Fruit fly (Drosophila melanogaster) whole organism, embryonic: ENCODE data around the gene ZnT86D.
A peak's percentile ranks its signal among the peaks of the same experiment; 100 is the strongest.

ENCODE experiments used
- Bgb ChIP-seq: fragments of 200-800 bp; sonication (Bioruptor generic); IDR thresholded peaks from 2 replicates; pipeline ENCODE4 v1.3.6; 2022; ENCODE audit warnings: missing biosample characterization, missing genetic modification characterization; ENCODE audit not compliant: partially characterized antibody
- Blimp-1 ChIP-seq: fragments of 200-800 bp; sonication (Bioruptor generic); optimal IDR thresholded peaks from 3 replicates; lab custom pipeline; 2018; ENCODE audit warnings: missing biosample characterization, missing genetic modification characterization, mild to moderate bottlenecking, moderate library complexity, missing genetic modification reagents
- CG11247 ChIP-seq: fragments of 200-800 bp; sonication (Bioruptor generic); IDR thresholded peaks from 2 replicates; pipeline ENCODE4 v1.3.6; 2022; ENCODE audit warnings: missing biosample characterization, missing genetic modification characterization
- CG11696 ChIP-seq: fragments of 200-800 bp; sonication (Bioruptor generic); IDR thresholded peaks from 2 replicates; pipeline ENCODE4 v1.3.6; 2022; ENCODE audit warnings: missing biosample characterization, missing genetic modification characterization
- CG11723 ChIP-seq: fragments of 200-800 bp; sonication (Bioruptor generic); optimal IDR thresholded peaks from 2 replicates; lab custom pipeline; 2017; ENCODE audit warnings: missing biosample characterization, mild to moderate bottlenecking, missing genetic modification characterization
- CG12391 ChIP-seq: fragments of 200-800 bp; sonication (Bioruptor generic); optimal IDR thresholded peaks from 3 replicates; lab custom pipeline; 2018; ENCODE audit warnings: missing biosample characterization, mild to moderate bottlenecking, missing genetic modification characterization, moderate library complexity
- CG13123 ChIP-seq: fragments of 200-800 bp; sonication (Bioruptor generic); optimal IDR thresholded peaks from 2 replicates; lab custom pipeline; 2016; ENCODE audit warnings: missing biosample characterization, missing genetic modification characterization
- CG14860 ChIP-seq: fragments of 200-800 bp; sonication (Bioruptor generic); IDR thresholded peaks from 3 replicates; pipeline ENCODE4 v1.3.6; 2022; ENCODE audit warnings: missing biosample characterization, missing genetic modification characterization; ENCODE audit not compliant: partially characterized antibody
- CG2199 ChIP-seq: fragments of 200-800 bp; sonication (Bioruptor generic); IDR thresholded peaks from 3 replicates; pipeline ENCODE4 v1.3.6; 2022; ENCODE audit warnings: missing biosample characterization, missing genetic modification characterization
- CG30403 ChIP-seq: fragments of 200-800 bp; sonication (Bioruptor generic); optimal IDR thresholded peaks from 3 replicates; lab custom pipeline; 2016; ENCODE audit warnings: missing biosample characterization, missing genetic modification characterization
- CG3065 ChIP-seq: fragments of 200-800 bp; sonication (Bioruptor generic); optimal IDR thresholded peaks from 2 replicates; lab custom pipeline; 2016; ENCODE audit warnings: missing biosample characterization, missing genetic modification characterization
- CG31441 ChIP-seq: fragments of 200-800 bp; sonication (Bioruptor generic); IDR thresholded peaks from 2 replicates; pipeline ENCODE4 v1.3.6; 2022; ENCODE audit warnings: missing biosample characterization, missing genetic modification characterization
- CG32532 ChIP-seq: fragments of 200-800 bp; sonication (Bioruptor generic); IDR thresholded peaks from 2 replicates; pipeline ENCODE4 v1.3.6; 2022; ENCODE audit warnings: missing biosample characterization, missing genetic modification characterization
- CG4424 ChIP-seq: fragments of 200-800 bp; sonication (Bioruptor generic); optimal IDR thresholded peaks from 3 replicates; lab custom pipeline; 2016; ENCODE audit warnings: missing biosample characterization, missing genetic modification characterization
- CG5180 ChIP-seq: fragments of 200-800 bp; sonication (Bioruptor generic); optimal IDR thresholded peaks from 3 replicates; lab custom pipeline; 2017; ENCODE audit warnings: missing biosample characterization, missing genetic modification characterization, mild to moderate bottlenecking, moderate library complexity, missing genetic modification reagents
- CG5245 ChIP-seq: fragments of 200-800 bp; sonication (Bioruptor generic); optimal IDR thresholded peaks from 3 replicates; lab custom pipeline; 2016; ENCODE audit warnings: missing biosample characterization, missing genetic modification characterization
- CG6175 ChIP-seq: fragments of 200-800 bp; sonication (Bioruptor generic); IDR thresholded peaks from 3 replicates; pipeline ENCODE4 v1.3.6; 2022; ENCODE audit warnings: missing biosample characterization, missing genetic modification characterization
- CG6791 ChIP-seq: fragments of 200-800 bp; sonication (Bioruptor generic); IDR thresholded peaks from 3 replicates; pipeline ENCODE4 v1.3.6; 2022; ENCODE audit warnings: missing biosample characterization, missing genetic modification characterization; ENCODE audit not compliant: partially characterized antibody
- CG8388 ChIP-seq: fragments of 200-800 bp; sonication (Bioruptor generic); optimal IDR thresholded peaks from 2 replicates; lab custom pipeline; 2019; ENCODE audit warnings: missing biosample characterization, mild to moderate bottlenecking, missing genetic modification characterization, moderate library complexity
- CG9609 ChIP-seq: fragments of 200-800 bp; sonication (Bioruptor generic); optimal IDR thresholded peaks from 3 replicates; lab custom pipeline; 2016; ENCODE audit warnings: missing biosample characterization, missing genetic modification characterization
- CG9876 ChIP-seq: fragments of 200-800 bp; sonication (Bioruptor generic); optimal IDR thresholded peaks from 2 replicates; lab custom pipeline; 2016; ENCODE audit warnings: missing biosample characterization, missing genetic modification characterization
- CoRest ChIP-seq: fragments of 200-800 bp; sonication (Bioruptor generic); optimal IDR thresholded peaks from 3 replicates; lab custom pipeline; 2018; ENCODE audit warnings: missing biosample characterization, mild to moderate bottlenecking, missing genetic modification characterization, moderate library complexity
- Dbx ChIP-seq: fragments of 200-800 bp; sonication (Bioruptor generic); IDR thresholded peaks from 3 replicates; pipeline ENCODE4 v1.3.6; 2022; ENCODE audit warnings: missing biosample characterization, missing genetic modification characterization
- Dref ChIP-seq: fragments of 200-800 bp; sonication (Bioruptor generic); IDR thresholded peaks from 2 replicates; pipeline ENCODE4 v1.3.6; 2022; ENCODE audit warnings: missing biosample characterization, missing genetic modification characterization
- HLH54F ChIP-seq: fragments of 200-800 bp; sonication (Bioruptor generic); optimal IDR thresholded peaks from 3 replicates; lab custom pipeline; 2016; ENCODE audit warnings: missing biosample characterization, missing genetic modification characterization
- MESR4 ChIP-seq: fragments of 200-800 bp; sonication (Bioruptor generic); optimal IDR thresholded peaks from 2 replicates; lab custom pipeline; 2018; ENCODE audit warnings: missing biosample characterization, mild to moderate bottlenecking, missing genetic modification characterization, moderate library complexity
- Med ChIP-seq: fragments of 200-800 bp; sonication (Bioruptor generic); peaks from one replicate; lab custom pipeline; 2016; ENCODE audit warnings: missing biosample characterization, missing genetic modification characterization, mild to moderate bottlenecking, inconsistent platforms, moderate library complexity
- Meics ChIP-seq: fragments of 200-800 bp; sonication (Bioruptor generic); optimal IDR thresholded peaks from 2 replicates; lab custom pipeline; 2017; ENCODE audit warnings: missing biosample characterization, mild to moderate bottlenecking, missing genetic modification characterization
- NC2α ChIP-seq: fragments of 200-800 bp; sonication (Bioruptor generic); optimal IDR thresholded peaks from 2 replicates; lab custom pipeline; 2016; ENCODE audit warnings: missing biosample characterization, missing genetic modification characterization
- NK7.1 ChIP-seq: fragments of 200-800 bp; sonication (Bioruptor generic); optimal IDR thresholded peaks from 3 replicates; lab custom pipeline; 2016; ENCODE audit warnings: missing biosample characterization, missing genetic modification characterization
- Rfx ChIP-seq: fragments of 200-800 bp; sonication (Bioruptor generic); IDR thresholded peaks from 2 replicates; pipeline ENCODE4 v1.3.6; 2022; ENCODE audit warnings: missing biosample characterization, missing genetic modification characterization
- Sin3A ChIP-seq: fragments of >200 bp; optimal IDR thresholded peaks from 2 replicates; lab custom pipeline; 2018
- TFAM ChIP-seq: fragments of 200-800 bp; sonication (Bioruptor generic); optimal IDR thresholded peaks from 2 replicates; lab custom pipeline; 2017; ENCODE audit warnings: missing biosample characterization, missing genetic modification characterization, inconsistent platforms
- al ChIP-seq: fragments of 200-800 bp; sonication (Bioruptor generic); IDR thresholded peaks from 2 replicates; pipeline ENCODE4 v1.3.6; 2022; ENCODE audit warnings: missing biosample characterization, missing genetic modification characterization
- caup ChIP-seq: fragments of 200-800 bp; sonication (Bioruptor generic); optimal IDR thresholded peaks from 3 replicates; lab custom pipeline; 2017; ENCODE audit warnings: missing biosample characterization, mild to moderate bottlenecking, missing genetic modification characterization, moderate library complexity; ENCODE audit not compliant: severe bottlenecking
- chinmo ChIP-seq: fragments of 200-800 bp; sonication (Bioruptor generic); IDR thresholded peaks from 4 replicates; pipeline ENCODE4 v1.3.6; 2022; ENCODE audit warnings: missing biosample characterization, missing genetic modification characterization; ENCODE audit not compliant: partially characterized antibody
- emc ChIP-seq: fragments of 200-800 bp; sonication (Bioruptor generic); optimal IDR thresholded peaks from 2 replicates; lab custom pipeline; 2016; ENCODE audit warnings: missing biosample characterization, missing genetic modification characterization
- esg ChIP-seq: fragments of 200-800 bp; sonication (Bioruptor generic); conservative IDR thresholded peaks from 2 replicates; pipeline ENCODE4 v1.3.6; 2022; ENCODE audit warnings: missing biosample characterization, missing genetic modification characterization
- fd96Cb ChIP-seq: fragments of 200-800 bp; sonication (Bioruptor generic); optimal IDR thresholded peaks from 2 replicates; lab custom pipeline; 2018; ENCODE audit warnings: missing biosample characterization, mild to moderate bottlenecking, missing genetic modification characterization, moderate library complexity
- gsb-n ChIP-seq: fragments of 200-800 bp; sonication (Bioruptor generic); optimal IDR thresholded peaks from 3 replicates; lab custom pipeline; 2018; ENCODE audit warnings: missing biosample characterization, mild to moderate bottlenecking, missing genetic modification characterization
- hkb ChIP-seq, 2 experiments: fragments of 200-800 bp in 1 of 2; fragments of >200 bp in 1 of 2; sonication (Bioruptor generic) in 1 of 2; IDR thresholded peaks in 1 of 2; optimal IDR thresholded peaks in 1 of 2; 2 replicates each; pipeline versions ENCODE4 v1.3.6 to Lab custom; 2017 to 2022; ENCODE audit warnings: missing biosample characterization in 1 of 2, missing genetic modification characterization in 1 of 2
- hth ChIP-seq: fragments of >200 bp; optimal IDR thresholded peaks from 2 replicates; lab custom pipeline; 2017; ENCODE audit warnings: inconsistent platforms
- mam ChIP-seq: fragments of 200-800 bp; sonication (Bioruptor generic); optimal IDR thresholded peaks from 3 replicates; lab custom pipeline; 2016; ENCODE audit warnings: missing biosample characterization, missing genetic modification characterization
- nau ChIP-seq: fragments of 200-800 bp; sonication (Bioruptor generic); optimal IDR thresholded peaks from 3 replicates; lab custom pipeline; 2017; ENCODE audit warnings: missing biosample characterization, mild to moderate bottlenecking, missing genetic modification characterization, missing genetic modification reagents
- pnt ChIP-seq: fragments of 200-800 bp; sonication (Bioruptor generic); optimal IDR thresholded peaks from 3 replicates; lab custom pipeline; 2016; ENCODE audit warnings: missing biosample characterization, missing genetic modification characterization
- prd ChIP-seq, 3 experiments: fragments of >200 bp in 2 of 3; fragments of 200-800 bp in 1 of 3; sonication (Bioruptor generic) in 1 of 3; optimal IDR thresholded peaks in 2 of 3; IDR thresholded peaks in 1 of 3; 2 replicates in 2 of 3; 3 replicates in 1 of 3; pipeline versions ENCODE4 v1.3.6 to Lab custom; 2017 to 2022; ENCODE audit warnings: missing biosample characterization in 1 of 3, missing genetic modification characterization in 1 of 3
- stwl ChIP-seq: fragments of 200-800 bp; sonication (Bioruptor generic); optimal IDR thresholded peaks from 3 replicates; lab custom pipeline; 2018; ENCODE audit warnings: missing biosample characterization, mild to moderate bottlenecking, missing genetic modification characterization, moderate library complexity
- vnd ChIP-seq: fragments of 200-800 bp; sonication (Bioruptor generic); IDR thresholded peaks from 3 replicates; pipeline ENCODE4 v1.3.6; 2022; ENCODE audit warnings: missing biosample characterization, missing genetic modification characterization; ENCODE audit not compliant: partially characterized antibody
- zf30C ChIP-seq: fragments of 200-800 bp; sonication (Bioruptor generic); optimal IDR thresholded peaks from 3 replicates; lab custom pipeline; 2018; ENCODE audit warnings: missing biosample characterization, mild to moderate bottlenecking, missing genetic modification characterization

ZnT86D gene

DNA sequence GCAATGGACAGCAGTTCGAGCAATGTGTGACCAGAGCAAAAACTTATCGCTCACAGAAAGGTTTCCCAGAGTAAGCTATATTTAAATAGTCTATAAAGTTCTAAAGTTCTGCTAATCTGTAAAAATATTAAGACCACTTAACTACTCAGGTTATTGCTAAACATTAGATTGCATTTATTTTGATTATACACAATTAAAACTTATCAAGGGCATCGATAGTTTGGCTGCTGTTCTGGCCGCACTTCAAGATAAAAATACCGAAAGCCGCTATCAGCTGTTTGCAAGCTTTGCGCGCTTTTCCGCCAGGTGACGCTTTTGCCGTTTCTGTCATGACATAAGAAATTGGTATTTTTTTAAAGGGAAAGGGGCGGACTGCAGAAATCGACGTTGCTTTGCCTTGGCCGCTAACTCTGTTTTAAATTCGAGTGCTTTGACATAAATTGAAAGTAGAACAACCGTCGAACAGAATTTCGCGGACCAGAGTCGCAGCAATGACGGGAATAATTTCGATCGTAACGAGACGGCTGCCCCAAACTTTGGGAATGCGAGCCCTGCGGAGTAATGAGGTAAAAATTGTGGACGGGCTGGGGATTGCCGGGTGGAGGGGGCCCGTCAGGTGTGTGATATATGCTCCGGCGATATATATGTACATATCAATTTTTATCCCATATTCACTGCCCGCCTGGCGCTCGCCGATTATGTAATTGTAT lies 29.8 kb upstream of the ZnT86D start, which contains the start of the genes CG17734 and CG5214 (continued):
- TF ChIP-seq HLH54F (GFP tag; lab: Kevin White, UChicago) (peak; percentile 51), zf30C (GFP tag; lab: Kevin White, UChicago) (no peak), al (GFP tag; lab: Robert Waterston, UW) (no peak), Meics (GFP tag; lab: Kevin White, UChicago) (no peak), emc (GFP tag; lab: Kevin White, UChicago) (no peak), vnd (peak; percentile 79; the same call in 2 of the 3 replicates), fd96Cb (tag; lab: Kevin White, UChicago) (no peak), CG13123 (GFP tag; lab: Kevin White, UChicago) (peak; percentile 13), esg (GFP tag; lab: Robert Waterston, UW) (no peak), gsb-n (no peak), Blimp-1 (GFP tag; lab: Kevin White, UChicago) (no peak), CG4424 (GFP tag; lab: Kevin White, UChicago) (peak; percentile 27), CG9609 (GFP tag; lab: Kevin White, UChicago) (peak; percentile 39), CG6175 (GFP tag; lab: Robert Waterston, UW) (no peak), hth (lab: Kevin White, UChicago) (no peak), CG5180 (GFP tag; lab: Kevin White, UChicago) (no peak), CG11696 (GFP tag; lab: Robert Waterston, UW) (no peak), Sin3A (peak; percentile 85), CG3065 (GFP tag; lab: Kevin White, UChicago) (no peak), mam (GFP tag; lab: Kevin White, UChicago) (peak; percentile 6), Dref (GFP tag; lab: Robert Waterston, UW) (no peak), stwl (no peak), NC2α (GFP tag; lab: Kevin White, UChicago) (no peak), nau (GFP tag; lab: Kevin White, UChicago) (no peak), CG30403 (GFP tag; lab: Kevin White, UChicago) (peak; percentile 50), pnt (GFP tag; lab: Kevin White, UChicago) (no peak), CG6791 (GFP tag; lab: Robert Waterston, UW) (no peak), Dbx (no peak), chinmo (GFP tag; lab: Robert Waterston, UW) (0 out of 4 replicates have a peak, but pooled peaks have one; percentile 27), MESR4 (GFP tag; lab: Kevin White, UChicago) (peak; percentile 63), CG32532 (GFP tag; lab: Robert Waterston, UW) (no peak; the same call in 1 of the 2 replicates), CG11723 (GFP tag; lab: Kevin White, UChicago) (no peak), CG14860 (GFP tag; lab: Robert Waterston, UW) (peak; percentile 69; the same call in 2 of the 3 replicates), CG9876 (GFP tag; lab: Kevin White, UChicago) (peak; percentile 10), CG5245 (GFP tag; lab: Kevin White, UChicago) (peak; percentile 12), caup (GFP tag; lab: Kevin White, UChicago) (no peak), CG12391 (no peak), Bgb (GFP tag; lab: Robert Waterston, UW) (peak; percentile 60), CG31441 (GFP tag; lab: Robert Waterston, UW) (peak; percentile 41; the same call in 1 of the 2 replicates), CG8388 (no peak), prd (optimal IDR thresholded peaks at IDR 0.05; lab: Kevin White, UChicago) (no peak), prd (GFP tag; IDR thresholded peaks at IDR 0.05; lab: Robert Waterston, UW) (no peak), CG11247 (no peak), CoRest (tag; lab: Kevin White, UChicago) (peak; percentile 55), hkb (optimal IDR thresholded peaks at IDR 0.05; lab: Kevin White, UChicago) (peak; percentile 78), hkb (GFP tag; IDR thresholded peaks at IDR 0.05; lab: Robert Waterston, UW) (no peak), TFAM (GFP tag; lab: Kevin White, UChicago) (no peak), Med (GFP tag; lab: Kevin White, UChicago) (no peak), CG2199 (no peak), NK7.1 (no peak), Rfx (no peak)
